Worm (Caenorhabditis elegans) whole organism, dauer: ENCODE measurements around the gene col-14.

Source experiments
- unc-62 ChIP-seq: sonication (generic microtip); optimal IDR thresholded peaks from 2 replicates; lab custom pipeline; 2017; ENCODE audit warnings: missing biosample characterization, missing genetic modification reagents, missing genetic modification characterization

Gene col-14

DNA sequence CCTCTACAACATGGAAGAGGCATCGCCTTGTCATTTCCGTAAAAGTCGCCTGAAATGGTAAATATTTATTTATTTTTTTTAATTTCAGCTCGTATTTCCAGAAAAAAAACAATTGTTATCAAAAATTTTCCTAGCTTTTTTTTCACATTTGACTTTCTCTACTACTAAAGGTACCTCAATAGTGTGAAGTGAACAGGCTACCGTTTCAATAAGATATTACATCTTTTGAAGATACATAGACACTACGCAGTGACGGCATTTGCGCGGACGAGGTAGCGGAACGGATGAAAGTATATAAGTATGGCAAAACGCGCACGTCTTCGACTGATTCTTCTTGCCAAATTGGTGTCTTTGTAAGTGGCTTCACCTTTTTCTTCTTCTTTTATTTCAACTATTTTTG is at the start of gene col-14:
TSS of gene col-14 (plus strand) at position 301 of the 400 bp plus-strand sequence.
- no peak for TF ChIP-seq unc-62 (GFP tag; lab: Kevin White, UChicago)

DNA sequence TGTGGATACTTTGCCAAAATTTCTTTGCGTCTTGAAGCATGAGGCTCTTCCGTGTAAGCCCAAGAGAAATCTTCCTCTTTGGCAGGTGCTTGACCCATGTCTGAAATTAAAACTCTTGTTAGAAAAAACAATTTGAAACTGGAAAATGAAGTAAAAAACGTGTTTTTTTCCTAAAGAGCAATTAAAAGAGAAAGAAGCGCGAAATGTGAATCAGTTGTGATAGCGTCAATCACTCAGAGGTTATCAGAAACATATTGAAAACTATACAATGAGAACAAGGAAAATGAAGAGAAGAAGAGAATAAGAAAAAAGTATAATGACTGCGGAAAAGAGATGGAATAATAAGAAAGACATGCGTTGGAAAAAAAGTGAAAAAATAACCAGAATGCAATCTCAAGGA is 46.4 kb upstream of the col-14 start, which contains the start of gene F33D4.4:
TSS of gene F33D4.4 (minus strand) at position 101 of the 400 bp plus-strand sequence.
- no peak for TF ChIP-seq unc-62 (GFP tag; lab: Kevin White, UChicago)

- no peak for TF ChIP-seq unc-62 (GFP tag; lab: Kevin White, UChicago)
Observed at ce11 chrIV:7709701-7710100, 43.5 kb upstream of the col-14 start, which contains the start of the genes mrpl-1, emc-6 and mrps-24. mrpl-1 (minus strand) TSS chrIV:7709701. emc-6 (minus strand) TSS chrIV:7709736. mrps-24 (plus strand) TSS chrIV:7710045.

ce11 chrIV:7710824-7711223 is 42.4 kb upstream of the col-14 start, which contains the start of gene nhr-8:
nhr-8 (plus strand) TSS chrIV:7710983.
- no peak for TF ChIP-seq unc-62 (GFP tag; lab: Kevin White, UChicago)

DNA sequence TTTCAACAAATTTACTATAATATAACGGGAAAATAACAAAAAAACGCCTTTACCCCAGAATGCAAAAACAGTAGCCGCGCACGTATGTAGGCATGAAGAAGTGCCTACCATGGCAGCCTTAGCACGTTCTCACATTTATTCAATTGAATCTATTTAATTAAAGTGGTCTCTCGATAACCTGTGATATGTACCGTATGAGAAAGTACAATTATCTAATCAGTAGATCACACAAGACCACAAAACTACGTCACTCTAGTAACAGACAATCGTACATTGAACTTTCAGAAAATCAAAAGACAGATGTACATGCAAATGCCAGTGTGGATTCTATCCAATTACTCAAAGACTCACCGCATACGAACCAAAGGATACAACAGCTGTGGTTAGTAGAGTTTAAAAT is 41.0 kb upstream of the col-14 start:
- no peak for TF ChIP-seq unc-62 (GFP tag; lab: Kevin White, UChicago)

ce11 chrIV:7717916-7718315 is 35.3 kb upstream of the col-14 start, which contains the start of gene F33D4.6:
F33D4.6 (minus strand) TSS chrIV:7718016.
- TF ChIP-seq unc-62 (GFP tag; lab: Kevin White, UChicago) = no peak

DNA sequence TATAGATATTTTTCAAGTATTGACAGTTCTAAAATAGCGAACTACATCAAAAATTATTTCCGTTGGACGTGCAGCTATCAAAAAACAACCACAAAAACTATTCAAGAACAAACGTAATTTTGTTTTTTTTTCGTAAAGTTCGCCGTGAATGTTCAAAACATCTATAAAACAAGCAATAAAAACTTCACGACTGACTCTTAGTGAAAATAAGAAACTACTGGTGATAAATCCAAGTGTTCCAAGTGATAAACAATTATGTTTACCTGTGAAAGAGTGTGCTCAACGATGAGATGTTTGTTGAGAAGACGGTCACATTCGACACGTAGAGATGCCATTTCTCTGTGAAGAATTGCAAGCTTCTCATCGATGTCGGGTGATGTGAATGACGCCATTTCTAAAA is 30.4 kb upstream of the col-14 start, which contains the start of gene C50F7.6:
TSS of gene C50F7.6 (minus strand) at position 394 of the 400 bp plus-strand sequence.
- TF ChIP-seq unc-62 (GFP tag; lab: Kevin White, UChicago) = no peak

- no peak for TF ChIP-seq unc-62 (GFP tag; lab: Kevin White, UChicago)
Observed at ce11 chrIV:7723555-7723954, 29.7 kb upstream of the col-14 start.

DNA sequence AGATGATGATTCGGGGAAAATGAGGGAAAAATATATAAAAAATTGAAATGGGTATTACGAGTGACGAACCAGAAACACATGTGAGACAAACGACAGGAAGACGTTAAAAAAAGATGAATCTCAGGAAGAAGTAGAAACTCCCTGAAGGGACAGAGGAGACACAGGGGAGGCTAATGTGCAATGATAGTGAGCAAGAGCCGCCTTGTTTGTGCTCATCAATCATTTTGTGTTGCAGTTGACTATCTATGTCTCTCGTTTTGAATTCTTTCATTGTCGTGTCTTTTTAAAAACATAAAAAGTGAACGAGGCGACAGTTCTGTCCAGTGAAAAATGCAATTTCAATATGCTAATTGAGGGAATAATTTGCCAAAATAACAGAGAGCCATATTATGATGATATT is 28.3 kb upstream of the col-14 start:
- no peak for TF ChIP-seq unc-62 (GFP tag; lab: Kevin White, UChicago)

DNA sequence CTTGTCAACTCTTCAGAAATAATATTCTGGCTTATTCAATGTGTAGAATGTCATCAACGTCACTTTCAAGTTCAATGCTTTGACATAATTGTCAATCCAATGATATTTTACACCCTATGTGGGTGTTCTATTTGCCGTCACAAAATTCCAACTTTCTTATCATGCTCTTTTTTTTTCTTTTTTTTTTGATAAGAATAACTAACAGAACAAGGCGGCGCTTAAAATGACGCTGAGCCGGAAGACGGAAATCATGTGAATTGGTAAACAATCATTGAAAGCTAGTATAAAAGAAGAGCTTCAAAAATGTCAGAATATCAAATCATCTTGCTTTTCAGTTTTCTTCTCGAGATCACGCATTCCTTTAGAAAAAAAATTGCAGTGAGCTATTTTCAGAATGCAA is 26.9 kb upstream of the col-14 start, which contains the start of gene C50F7.5:
TSS of gene C50F7.5 (plus strand) at position 395 of the 400 bp plus-strand sequence.
- no peak for TF ChIP-seq unc-62 (GFP tag; lab: Kevin White, UChicago)

ce11 chrIV:7727258-7727657 is 25.9 kb upstream of the col-14 start:
- no peak for TF ChIP-seq unc-62 (GFP tag; lab: Kevin White, UChicago)

DNA sequence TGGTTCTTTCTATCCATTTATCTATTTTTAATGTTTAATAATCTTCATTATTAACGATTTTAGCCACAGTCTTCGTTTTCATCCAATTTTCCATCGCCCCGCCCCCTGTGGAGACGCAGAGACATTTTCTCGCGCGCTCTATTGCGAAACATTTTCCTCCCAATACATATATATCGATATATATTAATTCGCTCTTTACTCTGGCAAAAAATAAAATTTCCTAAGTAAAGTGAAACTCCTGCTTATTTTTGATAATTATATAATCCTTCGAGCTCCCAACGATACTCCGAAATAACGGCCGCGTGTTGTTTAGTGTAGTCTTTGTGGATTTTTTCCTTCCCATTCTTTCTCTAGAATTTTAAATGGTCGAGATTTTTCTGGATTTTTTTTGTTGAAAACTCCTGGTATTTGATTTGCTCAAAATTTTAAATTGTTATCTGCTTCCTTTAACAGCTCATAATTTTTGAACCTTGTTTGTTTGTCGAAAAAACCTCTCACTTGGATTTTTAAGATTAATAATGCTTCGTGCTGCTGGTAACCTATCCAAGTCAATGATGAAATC is 24.7 kb upstream of the col-14 start, which contains the start of gene sucg-1:
TSS of gene sucg-1 (plus strand) at position 512 of the 562 bp plus-strand sequence.
- no peak for TF ChIP-seq unc-62 (GFP tag; lab: Kevin White, UChicago)

- no peak for TF ChIP-seq unc-62 (GFP tag; lab: Kevin White, UChicago)
Observed at ce11 chrIV:7731960-7732359, 21.2 kb upstream of the col-14 start, which contains the start of the genes C50F7.9 and C50F7.3. C50F7.9 (minus strand) TSS chrIV:7732060. C50F7.3 (plus strand) TSS chrIV:7732329.

ce11 chrIV:7734173-7734572 is 19.0 kb upstream of the col-14 start:
- no peak for TF ChIP-seq unc-62 (GFP tag; lab: Kevin White, UChicago)

DNA sequence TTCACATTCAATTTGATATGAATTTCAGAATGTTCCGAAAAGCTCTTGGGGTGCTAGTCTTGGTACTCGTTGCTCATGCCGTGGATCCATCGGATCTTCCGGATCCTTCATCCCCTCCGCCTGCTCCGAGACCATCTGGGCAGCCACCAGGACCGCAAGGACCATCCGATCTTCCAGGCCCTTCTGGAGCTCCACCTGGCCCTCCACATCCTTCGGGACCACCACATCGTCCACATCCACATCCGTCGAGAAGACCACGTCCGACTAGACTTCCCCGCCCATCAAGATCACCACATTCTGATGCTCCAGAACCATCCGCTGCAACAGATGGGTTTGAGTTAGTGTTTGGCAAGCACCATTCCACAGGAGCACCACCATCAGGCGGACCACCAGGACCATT is 18.6 kb upstream of the col-14 start, which contains the start of gene clx-1:
TSS of gene clx-1 (plus strand) at position 30 of the 400 bp plus-strand sequence.
- TF ChIP-seq unc-62 (GFP tag; lab: Kevin White, UChicago) = no peak

- TF ChIP-seq unc-62 (GFP tag; lab: Kevin White, UChicago) = no peak
Observed at ce11 chrIV:7736616-7737015, 16.6 kb upstream of the col-14 start.

DNA sequence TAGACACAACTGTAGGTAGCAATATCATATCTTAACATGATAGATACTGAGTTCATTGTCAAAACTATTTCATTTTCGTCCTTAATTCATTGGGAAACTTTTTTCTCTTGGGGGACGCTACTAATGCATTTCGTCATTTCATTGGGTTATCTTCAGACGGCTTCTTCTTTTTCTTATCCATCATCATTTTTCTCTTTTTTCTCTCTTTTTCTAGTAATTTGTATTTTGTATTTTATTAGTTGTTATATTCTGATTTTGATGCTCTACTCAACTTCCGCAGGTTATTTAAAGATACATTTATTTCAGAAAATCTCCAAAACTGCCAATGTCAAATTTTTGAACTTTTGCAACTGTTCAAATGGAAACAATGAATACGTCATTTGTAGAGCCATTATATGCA is 9.7 kb upstream of the col-14 start, which contains the start of gene npr-35:
TSS of gene npr-35 (plus strand) at position 301 of the 400 bp plus-strand sequence.
- TF ChIP-seq unc-62 (GFP tag; lab: Kevin White, UChicago) = no peak
